Worm (Caenorhabditis elegans): ENCODE results near the gene xrn-1.

DNA sequence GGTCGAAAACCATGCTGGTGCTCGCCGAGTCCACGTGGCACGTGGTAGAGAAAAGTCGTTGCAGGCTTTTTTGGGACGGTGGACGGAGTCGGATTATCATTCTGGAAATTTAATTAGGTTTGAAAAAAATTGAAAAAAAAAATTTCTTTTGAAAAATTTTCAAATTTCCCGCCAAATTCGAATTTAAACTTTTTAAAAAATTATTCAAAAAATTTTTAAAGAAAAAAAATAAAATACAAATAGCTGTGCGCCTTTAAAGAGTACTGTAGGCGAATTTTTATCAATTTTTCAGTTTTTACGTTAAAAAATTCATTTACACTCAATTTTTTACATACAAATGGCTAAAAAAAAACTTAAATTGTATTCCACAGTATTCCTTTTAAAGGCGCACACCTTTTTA lies 58.1 kb downstream of the xrn-1 start, which contains the start of gene K09E4.3:
- TF ChIP-seq efl-3 (GFP tag; optimal IDR thresholded peaks at IDR 0.05) (no peak), blmp-1 (tag; optimal IDR thresholded peaks at IDR 0.05) (no peak), hlh-17 (GFP tag; optimal IDR thresholded peaks at IDR 0.05; ENCODE audit: borderline replicate concordance) (no peak), lsy-2 (tag; optimal IDR thresholded peaks at IDR 0.05) (no peak), grh-1 (GFP tag; IDR thresholded peaks at IDR 0.05) (no peak)
